In genomic region chr2L:4444457-4444856, dm6 we compare ENCODE assay signal across 1 fruit fly cellular context.
TF ChIP-seq lines count a peak whose summit lies in the region.

Gene morgue (minus strand): TSS chr2L:4444680.
Gene Elp3 (plus strand): TSS chr2L:4444732.

TF ChIP-seq in whole organism, embryonic, 481 proteins besides CTCF, POLR2A, EP300 and RAD21 (continued from another document and continues in another):
- TF ChIP-seq inv (GFP tag; IDR thresholded peaks at IDR 0.05; lab: Robert Waterston, UW; ENCODE audit: partially characterized antibody) = peak; percentile 48; the same call in 1 of the 2 replicates
- TF ChIP-seq sr (GFP tag; IDR thresholded peaks at IDR 0.05; lab: Robert Waterston, UW) = no peak
- no peak for TF ChIP-seq da (GFP tag; optimal IDR thresholded peaks at IDR 0.05; lab: Kevin White, UChicago)
- TF ChIP-seq CG18599 (GFP tag; optimal IDR thresholded peaks at IDR 0.05; lab: Kevin White, UChicago) = no peak
- TF ChIP-seq CG10267 (tag; optimal IDR thresholded peaks at IDR 0.05; lab: Kevin White, UChicago) = peak; percentile 56
- no peak for TF ChIP-seq lmd (GFP tag; IDR thresholded peaks at IDR 0.05; lab: Robert Waterston, UW)
- TF ChIP-seq CG9932 (GFP tag; IDR thresholded peaks at IDR 0.05; lab: Robert Waterston, UW) = no peak
- peak; percentile 81 for TF ChIP-seq gfzf (GFP tag; optimal IDR thresholded peaks at IDR 0.05; lab: Kevin White, UChicago)
- peak; percentile 71 for TF ChIP-seq CG9797 (GFP tag; optimal IDR thresholded peaks at IDR 0.05; lab: Kevin White, UChicago)
- TF ChIP-seq sd (tag; optimal IDR thresholded peaks at IDR 0.05; lab: Kevin White, UChicago) = no peak
- TF ChIP-seq yki (optimal IDR thresholded peaks at IDR 0.05; lab: Kevin White, UChicago) = no peak
- no peak for TF ChIP-seq CG7556 (GFP tag; optimal IDR thresholded peaks at IDR 0.05; lab: Kevin White, UChicago)
- no peak for TF ChIP-seq prd (optimal IDR thresholded peaks at IDR 0.05; lab: Kevin White, UChicago)
- TF ChIP-seq prd (GFP tag; IDR thresholded peaks at IDR 0.05; lab: Robert Waterston, UW) = no peak
- no peak for TF ChIP-seq CG17912 (GFP tag; optimal IDR thresholded peaks at IDR 0.05; lab: Kevin White, UChicago)
- TF ChIP-seq CG10979 (tag; optimal IDR thresholded peaks at IDR 0.05; lab: Kevin White, UChicago) = no peak
- TF ChIP-seq vnd (GFP tag; IDR thresholded peaks at IDR 0.05; lab: Robert Waterston, UW; ENCODE audit: partially characterized antibody) = peak; percentile 66
- no peak for TF ChIP-seq ap (GFP tag; IDR thresholded peaks at IDR 0.05; lab: Robert Waterston, UW)
- TF ChIP-seq bbx (GFP tag; IDR thresholded peaks at IDR 0.05; lab: Robert Waterston, UW; ENCODE audit: partially characterized antibody) = peak; percentile 87
- no peak for TF ChIP-seq CG1792 (GFP tag; optimal IDR thresholded peaks at IDR 0.05; lab: Kevin White, UChicago)
- no peak for TF ChIP-seq org-1 (GFP tag; optimal IDR thresholded peaks at IDR 0.05; lab: Kevin White, UChicago)
- peak; percentile 65; the same call in 2 of the 4 replicates for TF ChIP-seq Dll (GFP tag; IDR thresholded peaks at IDR 0.05; lab: Robert Waterston, UW; ENCODE audit: partially characterized antibody)
- TF ChIP-seq Doc3 (GFP tag; IDR thresholded peaks at IDR 0.05; lab: Robert Waterston, UW; ENCODE audit: partially characterized antibody) = no peak
- TF ChIP-seq CG18764 (GFP tag; optimal IDR thresholded peaks at IDR 0.05; lab: Kevin White, UChicago) = no peak
- no peak for TF ChIP-seq zfh2 (GFP tag; optimal IDR thresholded peaks at IDR 0.05; lab: Kevin White, UChicago)
- TF ChIP-seq ase (GFP tag; IDR thresholded peaks at IDR 0.05; lab: Robert Waterston, UW) = no peak
- TF ChIP-seq schlank (tag; optimal IDR thresholded peaks at IDR 0.05; lab: Kevin White, UChicago) = no peak
- peak; percentile 82 for TF ChIP-seq nerfin-2 (GFP tag; IDR thresholded peaks at IDR 0.05; lab: Robert Waterston, UW; ENCODE audit: partially characterized antibody)
- TF ChIP-seq Asciz (GFP tag; optimal IDR thresholded peaks at IDR 0.05; lab: Kevin White, UChicago) = no peak
- no peak for TF ChIP-seq CG6272 (GFP tag; IDR thresholded peaks at IDR 0.05; lab: Robert Waterston, UW)
- no peak for TF ChIP-seq ems (GFP tag; optimal IDR thresholded peaks at IDR 0.05; lab: Kevin White, UChicago)
- no peak for TF ChIP-seq Aef1 (GFP tag; IDR thresholded peaks at IDR 0.05; lab: Robert Waterston, UW)
- TF ChIP-seq stc (GFP tag; IDR thresholded peaks at IDR 0.05; lab: Robert Waterston, UW) = no peak
- TF ChIP-seq pros (GFP tag; optimal IDR thresholded peaks at IDR 0.05; lab: Kevin White, UChicago) = no peak
- TF ChIP-seq CG10321 (GFP tag; IDR thresholded peaks at IDR 0.05; lab: Robert Waterston, UW) = no peak
- no peak for TF ChIP-seq Ets65A (GFP tag; lab: Kevin White, UChicago)
- TF ChIP-seq CG17612 (GFP tag; IDR thresholded peaks at IDR 0.05; lab: Robert Waterston, UW) = no peak
- no peak for TF ChIP-seq ftz-f1 (GFP tag; optimal IDR thresholded peaks at IDR 0.05; lab: Kevin White, UChicago)
- peak; percentile 78 for TF ChIP-seq CG34224 (GFP tag; IDR thresholded peaks at IDR 0.05; lab: Robert Waterston, UW; ENCODE audit: partially characterized antibody)
- no peak for TF ChIP-seq Hr3 (GFP tag; optimal IDR thresholded peaks at IDR 0.05; lab: Kevin White, UChicago)
- TF ChIP-seq Chrac-16 (GFP tag; optimal IDR thresholded peaks at IDR 0.05; lab: Kevin White, UChicago) = no peak
- TF ChIP-seq CG33557 (GFP tag; optimal IDR thresholded peaks at IDR 0.05; lab: Kevin White, UChicago) = no peak
- TF ChIP-seq pho (GFP tag; optimal IDR thresholded peaks at IDR 0.05; lab: Kevin White, UChicago) = no peak
- no peak for TF ChIP-seq chm (GFP tag; IDR thresholded peaks at IDR 0.05; lab: Robert Waterston, UW)
- peak; percentile 83 for TF ChIP-seq CG7963 (GFP tag; IDR thresholded peaks at IDR 0.05; lab: Robert Waterston, UW; ENCODE audit: partially characterized antibody)
- peak; percentile 22; the same call in 1 of the 2 replicates for TF ChIP-seq CG32767 (GFP tag; IDR thresholded peaks at IDR 0.05; lab: Robert Waterston, UW)
- TF ChIP-seq CG7987 (GFP tag; optimal IDR thresholded peaks at IDR 0.05; lab: Kevin White, UChicago) = no peak
- peak; percentile 82 for TF ChIP-seq Bgb (GFP tag; IDR thresholded peaks at IDR 0.05; lab: Robert Waterston, UW; ENCODE audit: partially characterized antibody)
- no peak for TF ChIP-seq CG8359 (GFP tag; optimal IDR thresholded peaks at IDR 0.05; lab: Kevin White, UChicago; ENCODE audit: borderline replicate concordance)
- TF ChIP-seq ewg (GFP tag; optimal IDR thresholded peaks at IDR 0.05; lab: Kevin White, UChicago) = no peak
- TF ChIP-seq Dref (GFP tag; IDR thresholded peaks at IDR 0.05; lab: Robert Waterston, UW) = peak; percentile 86
- no peak for TF ChIP-seq CG10431 (GFP tag; optimal IDR thresholded peaks at IDR 0.05; lab: Kevin White, UChicago)
- TF ChIP-seq hkb (optimal IDR thresholded peaks at IDR 0.05; lab: Kevin White, UChicago) = no peak
- 0 out of 2 replicates have a peak, but pooled peaks have one; percentile 22 for TF ChIP-seq hkb (GFP tag; IDR thresholded peaks at IDR 0.05; lab: Robert Waterston, UW)
- TF ChIP-seq CG42726 (GFP tag; IDR thresholded peaks at IDR 0.05; lab: Robert Waterston, UW; ENCODE audit: partially characterized antibody) = no peak
- no peak for TF ChIP-seq chif (GFP tag; optimal IDR thresholded peaks at IDR 0.05; lab: Kevin White, UChicago)
- no peak for TF ChIP-seq cas (GFP tag; IDR thresholded peaks at IDR 0.05; lab: Robert Waterston, UW)
- no peak for TF ChIP-seq CG11247 (GFP tag; IDR thresholded peaks at IDR 0.05; lab: Robert Waterston, UW)
- TF ChIP-seq luna (GFP tag; optimal IDR thresholded peaks at IDR 0.05; lab: Kevin White, UChicago) = no peak
- TF ChIP-seq CG1024 (GFP tag; IDR thresholded peaks at IDR 0.05; lab: Robert Waterston, UW) = no peak
- TF ChIP-seq CG10565 (GFP tag; optimal IDR thresholded peaks at IDR 0.05; lab: Kevin White, UChicago) = no peak
- peak; percentile 89 for TF ChIP-seq dm (GFP tag; optimal IDR thresholded peaks at IDR 0.05; lab: Kevin White, UChicago)
- TF ChIP-seq HLH3B (GFP tag; IDR thresholded peaks at IDR 0.05; lab: Robert Waterston, UW) = no peak
- peak; percentile 14 for TF ChIP-seq mirr (GFP tag; optimal IDR thresholded peaks at IDR 0.05; lab: Kevin White, UChicago)
- TF ChIP-seq wek (GFP tag; optimal IDR thresholded peaks at IDR 0.05; lab: Kevin White, UChicago) = no peak
- no peak for TF ChIP-seq CG8290 (GFP tag; optimal IDR thresholded peaks at IDR 0.05; lab: Kevin White, UChicago)
- TF ChIP-seq CG8290 (tag; optimal IDR thresholded peaks at IDR 0.05; lab: Kevin White, UChicago) = peak in 1 of 2 experiments; percentile 50
- TF ChIP-seq br (optimal IDR thresholded peaks at IDR 0.05; lab: Kevin White, UChicago) = no peak
- peak; percentile 68 for TF ChIP-seq CG2116 (GFP tag; optimal IDR thresholded peaks at IDR 0.05; lab: Kevin White, UChicago)
- TF ChIP-seq dysf (GFP tag; IDR thresholded peaks at IDR 0.05; lab: Robert Waterston, UW) = no peak
- no peak for TF ChIP-seq Ssrp (tag; optimal IDR thresholded peaks at IDR 0.05; lab: Kevin White, UChicago)
- no peak for TF ChIP-seq ci (GFP tag; IDR thresholded peaks at IDR 0.05; lab: Robert Waterston, UW)
- TF ChIP-seq CG6791 (GFP tag; IDR thresholded peaks at IDR 0.05; lab: Robert Waterston, UW; ENCODE audit: partially characterized antibody) = peak; percentile 77
- TF ChIP-seq CG3726 (GFP tag; IDR thresholded peaks at IDR 0.05; lab: Robert Waterston, UW) = no peak
- TF ChIP-seq wdn (GFP tag; IDR thresholded peaks at IDR 0.05; lab: Robert Waterston, UW) = no peak
- TF ChIP-seq dati (GFP tag; IDR thresholded peaks at IDR 0.05; lab: Robert Waterston, UW) = no peak
- TF ChIP-seq hbn (GFP tag; IDR thresholded peaks at IDR 0.05; lab: Robert Waterston, UW; ENCODE audit: partially characterized antibody) = peak; percentile 51
- no peak for TF ChIP-seq Side (GFP tag; optimal IDR thresholded peaks at IDR 0.05; lab: Kevin White, UChicago)
- no peak for TF ChIP-seq CG9876 (GFP tag; optimal IDR thresholded peaks at IDR 0.05; lab: Kevin White, UChicago)
- no peak for TF ChIP-seq fd96Cb (tag; optimal IDR thresholded peaks at IDR 0.05; lab: Kevin White, UChicago)
- peak; percentile 56 for TF ChIP-seq Elba2 (GFP tag; optimal IDR thresholded peaks at IDR 0.05; lab: Kevin White, UChicago)
- TF ChIP-seq eyg (GFP tag; optimal IDR thresholded peaks at IDR 0.05; lab: Kevin White, UChicago) = no peak
- TF ChIP-seq CG4328 (GFP tag; optimal IDR thresholded peaks at IDR 0.05; lab: Kevin White, UChicago) = no peak
- peak; percentile 39; the same call in 1 of the 2 replicates for TF ChIP-seq E2f2 (GFP tag; IDR thresholded peaks at IDR 0.05; lab: Robert Waterston, UW)
- no peak for TF ChIP-seq CG12071 (GFP tag; optimal IDR thresholded peaks at IDR 0.05; lab: Kevin White, UChicago)
- no peak for TF ChIP-seq tll (GFP tag; optimal IDR thresholded peaks at IDR 0.05; lab: Kevin White, UChicago)
- no peak for TF ChIP-seq CG4404 (GFP tag; IDR thresholded peaks at IDR 0.05; lab: Robert Waterston, UW)
- TF ChIP-seq CG10366 (GFP tag; IDR thresholded peaks at IDR 0.05; lab: Robert Waterston, UW) = no peak
- no peak for TF ChIP-seq CG14667 (GFP tag; IDR thresholded peaks at IDR 0.05; lab: Robert Waterston, UW)
- no peak for TF ChIP-seq CG9817 (tag; optimal IDR thresholded peaks at IDR 0.05; lab: Kevin White, UChicago)
- no peak for TF ChIP-seq zfh1 (GFP tag; IDR thresholded peaks at IDR 0.05; lab: Robert Waterston, UW)
- TF ChIP-seq kni (GFP tag; optimal IDR thresholded peaks at IDR 0.05; lab: Kevin White, UChicago) = no peak
- TF ChIP-seq shn (GFP tag; optimal IDR thresholded peaks at IDR 0.05; lab: Kevin White, UChicago) = no peak
- TF ChIP-seq abd-A (tag; optimal IDR thresholded peaks at IDR 0.05; lab: Kevin White, UChicago) = no peak
- TF ChIP-seq tio (GFP tag; optimal IDR thresholded peaks at IDR 0.05; lab: Kevin White, UChicago) = no peak
- no peak for TF ChIP-seq CG8765 (GFP tag; IDR thresholded peaks at IDR 0.05; lab: Robert Waterston, UW)
- TF ChIP-seq toy (GFP tag; IDR thresholded peaks at IDR 0.05; lab: Robert Waterston, UW) = no peak
- no peak for TF ChIP-seq Neu2 (GFP tag; optimal IDR thresholded peaks at IDR 0.05; lab: Kevin White, UChicago; ENCODE audit: borderline replicate concordance)
- no peak for TF ChIP-seq unpg (GFP tag; optimal IDR thresholded peaks at IDR 0.05; lab: Kevin White, UChicago)
- no peak for TF ChIP-seq CG10147 (GFP tag; optimal IDR thresholded peaks at IDR 0.05; lab: Kevin White, UChicago)
- no peak for TF ChIP-seq Atf3 (GFP tag; optimal IDR thresholded peaks at IDR 0.05; lab: Kevin White, UChicago)
- TF ChIP-seq CG18476 (GFP tag; optimal IDR thresholded peaks at IDR 0.05; lab: Kevin White, UChicago) = no peak
- TF ChIP-seq Opbp (GFP tag; IDR thresholded peaks at IDR 0.05; lab: Robert Waterston, UW; ENCODE audit: partially characterized antibody) = peak; percentile 72; the same call in 2 of the 3 replicates
- TF ChIP-seq CG31441 (GFP tag; IDR thresholded peaks at IDR 0.05; lab: Robert Waterston, UW) = no peak
- TF ChIP-seq Stat92E (GFP tag; optimal IDR thresholded peaks at IDR 0.05; lab: Kevin White, UChicago) = peak in 1 of 3 experiments; percentile 23
- TF ChIP-seq Abd-B (GFP tag; optimal IDR thresholded peaks at IDR 0.05; lab: Kevin White, UChicago) = no peak
- no peak for TF ChIP-seq bab2 (GFP tag; optimal IDR thresholded peaks at IDR 0.05; lab: Kevin White, UChicago)
- TF ChIP-seq B-H1 (GFP tag; IDR thresholded peaks at IDR 0.05; lab: Robert Waterston, UW) = no peak
- no peak for TF ChIP-seq CG16863 (GFP tag; optimal IDR thresholded peaks at IDR 0.05; lab: Kevin White, UChicago)
- no peak for TF ChIP-seq CG7372 (GFP tag; IDR thresholded peaks at IDR 0.05; lab: Robert Waterston, UW)
- peak; percentile 73 for TF ChIP-seq Med (GFP tag; lab: Kevin White, UChicago)
- no peak for TF ChIP-seq dan (GFP tag; IDR thresholded peaks at IDR 0.05; lab: Robert Waterston, UW)
- TF ChIP-seq Eip74EF (GFP tag; optimal IDR thresholded peaks at IDR 0.05; lab: Kevin White, UChicago) = no peak
- TF ChIP-seq caup (GFP tag; optimal IDR thresholded peaks at IDR 0.05; lab: Kevin White, UChicago; ENCODE audit: severe bottlenecking) = no peak
- no peak for TF ChIP-seq CG12391 (tag; optimal IDR thresholded peaks at IDR 0.05; lab: Kevin White, UChicago)
- TF ChIP-seq CG6765 (GFP tag; optimal IDR thresholded peaks at IDR 0.05; lab: Kevin White, UChicago) = no peak
- TF ChIP-seq tna (GFP tag; IDR thresholded peaks at IDR 0.05; lab: Robert Waterston, UW; ENCODE audit: partially characterized antibody) = peak; percentile 83
- no peak for TF ChIP-seq CG2889 (GFP tag; IDR thresholded peaks at IDR 0.05; lab: Robert Waterston, UW)
- TF ChIP-seq Usf (GFP tag; optimal IDR thresholded peaks at IDR 0.05; lab: Kevin White, UChicago) = no peak
- no peak for TF ChIP-seq jumu (GFP tag; optimal IDR thresholded peaks at IDR 0.05; lab: Kevin White, UChicago)
- TF ChIP-seq CG15514 (GFP tag; optimal IDR thresholded peaks at IDR 0.05; lab: Kevin White, UChicago) = peak; percentile 51
- peak; percentile 87 for TF ChIP-seq HLH4C (GFP tag; IDR thresholded peaks at IDR 0.05; lab: Robert Waterston, UW; ENCODE audit: partially characterized antibody)
- no peak for TF ChIP-seq ac (GFP tag; optimal IDR thresholded peaks at IDR 0.05; lab: Kevin White, UChicago)
- peak; percentile 91 for TF ChIP-seq trem (tag; optimal IDR thresholded peaks at IDR 0.05; lab: Kevin White, UChicago)
- peak; percentile 55 for TF ChIP-seq CG14710 (tag; optimal IDR thresholded peaks at IDR 0.05; lab: Kevin White, UChicago)
- TF ChIP-seq Hr78 (GFP tag; optimal IDR thresholded peaks at IDR 0.05; lab: Kevin White, UChicago) = no peak
- no peak for TF ChIP-seq PHDP (tag; optimal IDR thresholded peaks at IDR 0.05; lab: Kevin White, UChicago)
- TF ChIP-seq CG18262 (tag; optimal IDR thresholded peaks at IDR 0.05; lab: Kevin White, UChicago) = no peak
- TF ChIP-seq Antp (GFP tag; optimal IDR thresholded peaks at IDR 0.05; lab: Kevin White, UChicago) = no peak
- no peak for TF ChIP-seq D19A (tag; optimal IDR thresholded peaks at IDR 0.05; lab: Kevin White, UChicago)
- TF ChIP-seq Lhr (GFP tag; optimal IDR thresholded peaks at IDR 0.05; lab: Kevin White, UChicago) = no peak
- no peak for TF ChIP-seq Dip3 (GFP tag; optimal IDR thresholded peaks at IDR 0.05; lab: Kevin White, UChicago)
- TF ChIP-seq CG15073 (GFP tag; optimal IDR thresholded peaks at IDR 0.05; lab: Kevin White, UChicago) = no peak
- no peak for TF ChIP-seq al (GFP tag; IDR thresholded peaks at IDR 0.05; lab: Robert Waterston, UW)
- 0 out of 2 replicates have a peak, but pooled peaks have one; percentile 6 for TF ChIP-seq Xrp1 (GFP tag; IDR thresholded peaks at IDR 0.05; lab: Robert Waterston, UW)
- TF ChIP-seq NC2α (GFP tag; optimal IDR thresholded peaks at IDR 0.05; lab: Kevin White, UChicago) = no peak
